Worm (Caenorhabditis elegans) whole organism, mixed stage, embryonic: ENCODE measurements around the gene F54C9.11.

Source experiments
- flh-1 ChIP-seq: fragments of 200-800 bp; sonication (Bioruptor generic); optimal IDR thresholded peaks from 2 replicates; lab custom pipeline; 2018; ENCODE audit warnings: mild to moderate bottlenecking, missing genetic modification characterization, moderate library complexity, missing compliant biosample characterization
- lsy-2 ChIP-seq: fragments of 150-350 bp; optimal IDR thresholded peaks from 2 replicates; lab custom pipeline; 2014; ENCODE audit warnings: missing biosample characterization, missing genetic modification characterization
- nhr-12 ChIP-seq: fragments of 150-350 bp; optimal IDR thresholded peaks from 2 replicates; lab custom pipeline; 2014; ENCODE audit warnings: missing biosample characterization, missing genetic modification characterization
- nhr-28 ChIP-seq: fragments of 150-350 bp; optimal IDR thresholded peaks from 2 replicates; lab custom pipeline; 2014; ENCODE audit warnings: missing biosample characterization, missing genetic modification characterization
- nhr-76 ChIP-seq: sonication (generic microtip); optimal IDR thresholded peaks from 2 replicates; lab custom pipeline; 2017; ENCODE audit warnings: missing biosample characterization, missing genetic modification characterization
- pha-4 ChIP-seq: fragments of 150-350 bp; optimal IDR thresholded peaks from 2 replicates; lab custom pipeline; 2018; ENCODE audit warnings: missing biosample characterization, missing genetic modification reagents, missing genetic modification characterization
- sem-2 ChIP-seq: fragments of 200-800 bp; sonication (Bioruptor generic); optimal IDR thresholded peaks from 2 replicates; lab custom pipeline; 2018; ENCODE audit warnings: mild to moderate bottlenecking, missing genetic modification characterization, missing compliant biosample characterization
- unc-39 ChIP-seq: fragments of 150-350 bp; optimal IDR thresholded peaks from 2 replicates; lab custom pipeline; 2014; ENCODE audit warnings: missing biosample characterization, missing genetic modification characterization
- unc-62 ChIP-seq: fragments of 150-350 bp; optimal IDR thresholded peaks from 2 replicates; lab custom pipeline; 2014; ENCODE audit warnings: missing biosample characterization, missing genetic modification reagents, missing genetic modification characterization
- ztf-11 ChIP-seq: fragments of 150-350 bp; optimal IDR thresholded peaks from 2 replicates; lab custom pipeline; 2014; ENCODE audit warnings: missing biosample characterization, missing genetic modification characterization

DNA sequence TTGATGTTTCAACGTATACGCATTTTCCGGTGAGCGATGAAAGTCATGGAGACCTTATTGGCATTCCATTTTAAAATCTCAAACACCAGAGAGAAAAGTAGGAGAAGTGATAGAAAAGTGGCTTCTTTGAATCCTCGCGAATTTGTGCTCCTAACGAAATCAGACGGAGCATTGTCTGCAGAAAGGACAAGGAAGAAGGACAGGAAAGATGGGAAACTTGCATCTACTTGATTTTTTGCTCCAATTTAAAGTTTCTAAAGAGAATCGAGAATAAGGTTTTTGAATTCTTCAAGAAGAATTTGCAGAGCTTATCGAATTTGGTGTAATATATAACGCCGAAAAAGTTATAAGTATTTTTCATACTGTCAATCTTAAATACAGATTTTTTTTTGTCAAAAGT, 33.8 kb downstream of the F54C9.11 start:
- TF ChIP-seq sem-2 (GFP tag; lab: Kevin White, UChicago) = no peak
- TF ChIP-seq ztf-11 (tag; lab: Kevin White, UChicago) = no peak
- no peak for TF ChIP-seq pha-4 (tag; lab: Kevin White, UChicago)
- TF ChIP-seq nhr-28 = no peak
- TF ChIP-seq lsy-2 (tag; lab: Kevin White, UChicago) = no peak
- no peak for TF ChIP-seq nhr-12 (tag; lab: Kevin White, UChicago)
- no peak for TF ChIP-seq nhr-76 (tag; lab: Kevin White, UChicago)
- no peak for TF ChIP-seq unc-62
- no peak for TF ChIP-seq unc-39 (tag; lab: Kevin White, UChicago)
- TF ChIP-seq flh-1 = no peak
